Worm (Caenorhabditis elegans) whole organism, L4 larva: ENCODE measurements around the gene nas-12.

Source experiments
- F37D6.2 ChIP-seq: sonication (generic microtip); optimal IDR thresholded peaks from 2 replicates; lab custom pipeline; 2016; ENCODE audit warnings: mild to moderate bottlenecking, missing genetic modification characterization, missing compliant biosample characterization
- Y5F2A.4 ChIP-seq: fragments of 200-800 bp; sonication (Bioruptor generic); optimal IDR thresholded peaks from 2 replicates; lab custom pipeline; 2018; ENCODE audit warnings: mild to moderate bottlenecking, missing genetic modification characterization, missing compliant biosample characterization
- Y75B8A.6 ChIP-seq: fragments of 200-800 bp; sonication (Bioruptor generic); IDR thresholded peaks from 2 replicates; pipeline ENCODE4 v1.3.6; 2022; ENCODE audit warnings: missing genetic modification reagents, missing genetic modification characterization, missing compliant biosample characterization
- aha-1 ChIP-seq: fragments of 150-350 bp; peaks from one replicate; lab custom pipeline; 2014; ENCODE audit warnings: missing biosample characterization, missing genetic modification characterization
- aly-2 ChIP-seq: sonication (generic microtip); optimal IDR thresholded peaks from 2 replicates; lab custom pipeline; 2018; ENCODE audit warnings: missing biosample characterization, missing genetic modification characterization
- attf-4 ChIP-seq: sonication (generic microtip); optimal IDR thresholded peaks from 3 replicates; lab custom pipeline; 2017; ENCODE audit warnings: missing biosample characterization, missing genetic modification characterization
- ceh-28 ChIP-seq: fragments of 150-350 bp; optimal IDR thresholded peaks from 2 replicates; lab custom pipeline; 2014; ENCODE audit warnings: missing biosample characterization, missing genetic modification reagents, missing genetic modification characterization
- ceh-32 ChIP-seq: sonication (generic microtip); optimal IDR thresholded peaks from 2 replicates; lab custom pipeline; 2016; ENCODE audit warnings: mild to moderate bottlenecking, missing genetic modification characterization, missing compliant biosample characterization; ENCODE audit not compliant: poor library complexity
- ceh-62 ChIP-seq: sonication (generic microtip); optimal IDR thresholded peaks from 2 replicates; lab custom pipeline; 2017; ENCODE audit warnings: missing biosample characterization, missing genetic modification characterization
- ces-1 ChIP-seq: fragments of 150-350 bp; sonication (generic microtip); optimal IDR thresholded peaks from 4 replicates; lab custom pipeline; 2014; ENCODE audit warnings: missing biosample characterization, missing genetic modification reagents, missing genetic modification characterization
- daf-16 ChIP-seq, 3 experiments: sonication (generic microtip); optimal IDR thresholded peaks; 2 replicates each; lab custom pipeline; 2016 to 2017; ENCODE audit warnings: missing genetic modification characterization in 3 of 3, missing genetic modification reagents in 3 of 3, mild to moderate bottlenecking in 2 of 3, missing compliant biosample characterization in 2 of 3, missing biosample characterization in 1 of 3, moderate library complexity in 1 of 3
- daf-19 ChIP-seq: fragments of 200-800 bp; sonication (Bioruptor generic); conservative IDR thresholded peaks from 2 replicates; pipeline ENCODE4 v1.3.6; 2022; ENCODE audit warnings: missing genetic modification characterization, missing compliant biosample characterization
- dmd-6 ChIP-seq: fragments of 200-800 bp; sonication (Bioruptor generic); IDR thresholded peaks from 2 replicates; pipeline ENCODE4 v1.3.6; 2022; ENCODE audit warnings: missing genetic modification reagents, missing genetic modification characterization, missing compliant biosample characterization
- dpl-1 ChIP-seq: fragments of 150-350 bp; optimal IDR thresholded peaks from 2 replicates; lab custom pipeline; 2014; ENCODE audit warnings: missing biosample characterization, missing genetic modification reagents, missing genetic modification characterization
- egl-27 ChIP-seq: sonication (generic microtip); optimal IDR thresholded peaks from 3 replicates; lab custom pipeline; 2017; ENCODE audit warnings: missing biosample characterization, missing genetic modification reagents, missing genetic modification characterization
- hlh-11 ChIP-seq: fragments of 200-800 bp; sonication (Bioruptor generic); optimal IDR thresholded peaks from 2 replicates; lab custom pipeline; 2018; ENCODE audit warnings: mild to moderate bottlenecking, missing genetic modification characterization, missing compliant biosample characterization
- hmg-1.1 ChIP-seq: fragments of 200-800 bp; sonication (Bioruptor generic); IDR thresholded peaks from 2 replicates; pipeline ENCODE4 v1.3.6; 2022; ENCODE audit warnings: missing genetic modification reagents, missing genetic modification characterization, missing compliant biosample characterization
- jun-1 ChIP-seq: fragments of 150-350 bp; optimal IDR thresholded peaks from 2 replicates; lab custom pipeline; 2014; ENCODE audit warnings: missing biosample characterization, missing genetic modification reagents, missing genetic modification characterization
- lin-1 ChIP-seq: fragments of 200-800 bp; sonication (Bioruptor generic); IDR thresholded peaks from 2 replicates; pipeline ENCODE4 v1.3.6; 2022; ENCODE audit warnings: missing genetic modification reagents, missing genetic modification characterization, missing compliant biosample characterization
- lin-38 ChIP-seq: fragments of 200-800 bp; sonication (Bioruptor generic); IDR thresholded peaks from 2 replicates; pipeline ENCODE4 v1.3.6; 2022; ENCODE audit warnings: missing genetic modification reagents, missing genetic modification characterization, missing compliant biosample characterization
- lir-3 ChIP-seq: sonication (generic microtip); optimal IDR thresholded peaks from 2 replicates; lab custom pipeline; 2016; ENCODE audit warnings: mild to moderate bottlenecking, missing genetic modification characterization, missing compliant biosample characterization
- madf-9 ChIP-seq: fragments of 200-800 bp; sonication (Bioruptor generic); conservative IDR thresholded peaks from 2 replicates; pipeline ENCODE4 v1.3.6; 2022; ENCODE audit warnings: missing genetic modification reagents, missing genetic modification characterization, missing compliant biosample characterization
- mdl-1 ChIP-seq, 2 experiments: fragments of 150-350 bp in 1 of 2; sonication (generic microtip) in 1 of 2; optimal IDR thresholded peaks; 2 replicates each; lab custom pipeline; 2014 to 2017; ENCODE audit warnings: missing biosample characterization in 2 of 2, missing genetic modification characterization in 2 of 2
- mdt-29 ChIP-seq: fragments of 200-800 bp; sonication (Bioruptor generic); IDR thresholded peaks from 2 replicates; pipeline ENCODE4 v1.3.6; 2022; ENCODE audit warnings: missing genetic modification reagents, missing genetic modification characterization, missing compliant biosample characterization
- mxl-2 ChIP-seq: fragments of 200-800 bp; sonication (Bioruptor generic); conservative IDR thresholded peaks from 2 replicates; pipeline ENCODE4 v1.3.6; 2022; ENCODE audit warnings: missing genetic modification reagents, missing genetic modification characterization, missing compliant biosample characterization
- nhr-102 ChIP-seq: sonication (generic microtip); optimal IDR thresholded peaks from 2 replicates; lab custom pipeline; 2016; ENCODE audit warnings: mild to moderate bottlenecking, missing genetic modification characterization, moderate library complexity, missing compliant biosample characterization
- nhr-11 ChIP-seq: fragments of 150-350 bp; optimal IDR thresholded peaks from 2 replicates; lab custom pipeline; 2014; ENCODE audit warnings: missing biosample characterization, missing genetic modification characterization
- nhr-111 ChIP-seq: fragments of 200-800 bp; sonication (Bioruptor generic); optimal IDR thresholded peaks from 2 replicates; lab custom pipeline; 2018; ENCODE audit warnings: mild to moderate bottlenecking, missing genetic modification characterization, missing compliant biosample characterization
- nhr-28 ChIP-seq: fragments of 150-350 bp; optimal IDR thresholded peaks from 2 replicates; lab custom pipeline; 2014; ENCODE audit warnings: missing biosample characterization, missing genetic modification characterization
- nhr-41 ChIP-seq: fragments of 200-800 bp; sonication (Bioruptor generic); IDR thresholded peaks from 2 replicates; pipeline ENCODE4 v1.3.6; 2022; ENCODE audit warnings: missing genetic modification reagents, missing genetic modification characterization, missing compliant biosample characterization
- pqm-1 ChIP-seq: sonication (generic microtip); optimal IDR thresholded peaks from 2 replicates; lab custom pipeline; 2017; ENCODE audit warnings: missing biosample characterization, missing genetic modification characterization
- saeg-2 ChIP-seq: fragments of 200-800 bp; sonication (Bioruptor generic); IDR thresholded peaks from 2 replicates; pipeline ENCODE4 v1.3.6; 2022; ENCODE audit warnings: missing genetic modification reagents, missing genetic modification characterization, missing compliant biosample characterization
- sdz-12 ChIP-seq: fragments of 200-800 bp; sonication (Bioruptor generic); optimal IDR thresholded peaks from 2 replicates; lab custom pipeline; 2018; ENCODE audit warnings: mild to moderate bottlenecking, missing genetic modification characterization, missing compliant biosample characterization
- skn-1 ChIP-seq: fragments of 150-350 bp; optimal IDR thresholded peaks from 2 replicates; lab custom pipeline; 2014; ENCODE audit warnings: missing biosample characterization, missing genetic modification characterization
- spr-1 ChIP-seq: sonication (generic microtip); optimal IDR thresholded peaks from 2 replicates; lab custom pipeline; 2016; ENCODE audit warnings: mild to moderate bottlenecking, missing genetic modification characterization, missing compliant biosample characterization
- spr-3 ChIP-seq: fragments of 200-800 bp; sonication (Bioruptor generic); optimal IDR thresholded peaks from 2 replicates; lab custom pipeline; 2018; ENCODE audit warnings: mild to moderate bottlenecking, missing genetic modification characterization, missing compliant biosample characterization
- tag-97 ChIP-seq: fragments of 200-800 bp; sonication (Bioruptor generic); IDR thresholded peaks from 2 replicates; pipeline ENCODE4 v1.3.6; 2022; ENCODE audit warnings: missing genetic modification characterization, missing compliant biosample characterization
- zfp-3 ChIP-seq: fragments of 200-800 bp; sonication (Bioruptor generic); conservative IDR thresholded peaks from 2 replicates; pipeline ENCODE4 v1.3.6; 2022; ENCODE audit warnings: missing genetic modification reagents, missing genetic modification characterization, missing compliant biosample characterization

nas-12 gene

DNA sequence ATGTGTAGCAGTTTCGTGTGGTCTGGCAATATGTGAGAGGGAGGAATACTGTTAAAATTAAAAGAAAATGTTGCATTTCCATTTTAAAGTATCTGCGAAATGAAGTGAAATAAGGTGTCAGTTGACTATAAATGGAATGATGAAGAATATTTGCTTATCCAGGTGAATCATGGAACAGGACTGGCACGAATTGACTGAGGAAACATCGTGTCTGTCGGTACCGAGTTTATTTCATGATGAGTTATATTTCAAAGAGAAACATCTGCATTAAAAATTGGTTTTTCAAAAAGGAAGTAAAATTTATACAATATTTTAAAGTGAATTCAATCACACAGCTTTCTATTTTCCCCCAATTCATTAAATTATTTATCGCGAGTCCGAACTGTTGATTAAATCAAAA lies 3.7 kb downstream of the nas-12 start, which contains the start of gene F01G10.6:
F01G10.6 (minus strand) TSS at position 101 of the 400 bp plus-strand sequence.
- TF ChIP-seq saeg-2 (GFP tag; lab: Robert Waterston, UW) = no peak

DNA sequence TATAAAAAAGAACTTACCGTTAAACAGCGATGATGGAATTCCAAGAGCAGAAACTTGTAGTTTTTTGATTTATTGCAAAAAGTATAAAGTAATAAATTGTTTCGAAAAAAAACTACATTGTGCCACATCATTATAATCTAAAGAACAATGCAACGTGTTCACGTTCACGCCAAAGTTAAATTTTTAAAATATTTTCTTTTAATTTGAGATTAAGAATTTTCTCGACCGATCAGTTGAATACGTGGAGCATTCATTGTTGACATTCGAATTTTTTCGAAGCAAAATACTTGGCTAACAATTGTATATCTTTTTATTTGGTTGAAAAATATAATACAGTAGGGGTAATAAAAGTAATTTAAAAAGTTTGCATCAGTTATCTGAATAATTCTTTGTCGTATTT lies 7.1 kb downstream of the nas-12 start, which contains the start of gene F01G10.5:
F01G10.5 (minus strand) TSS at position 101 of the 400 bp plus-strand sequence.
- TF ChIP-seq dmd-6 = no peak
- no peak for TF ChIP-seq mxl-2 (GFP tag; lab: Robert Waterston, UW)
- no peak for TF ChIP-seq daf-19
- no peak for TF ChIP-seq lir-3 (tag; lab: Kevin White, UChicago)
- TF ChIP-seq tag-97 (GFP tag; lab: Robert Waterston, UW) = no peak
- TF ChIP-seq ces-1 = no peak
- TF ChIP-seq nhr-11 (tag; lab: Kevin White, UChicago) = no peak
- no peak for TF ChIP-seq pqm-1 (tag; lab: Kevin White, UChicago)
- no peak for TF ChIP-seq sdz-12 (GFP tag; lab: Kevin White, UChicago)
- no peak for TF ChIP-seq zfp-3 (GFP tag; lab: Robert Waterston, UW)
- no peak for TF ChIP-seq ceh-62
- TF ChIP-seq madf-9 (GFP tag; lab: Robert Waterston, UW) = no peak
- TF ChIP-seq attf-4 (tag; lab: Kevin White, UChicago) = no peak
- no peak for TF ChIP-seq spr-3
- no peak for TF ChIP-seq lin-1
- TF ChIP-seq hmg-1.1 (GFP tag; lab: Robert Waterston, UW) = no peak
- TF ChIP-seq, all 104 proteins: peak for 0

DNA sequence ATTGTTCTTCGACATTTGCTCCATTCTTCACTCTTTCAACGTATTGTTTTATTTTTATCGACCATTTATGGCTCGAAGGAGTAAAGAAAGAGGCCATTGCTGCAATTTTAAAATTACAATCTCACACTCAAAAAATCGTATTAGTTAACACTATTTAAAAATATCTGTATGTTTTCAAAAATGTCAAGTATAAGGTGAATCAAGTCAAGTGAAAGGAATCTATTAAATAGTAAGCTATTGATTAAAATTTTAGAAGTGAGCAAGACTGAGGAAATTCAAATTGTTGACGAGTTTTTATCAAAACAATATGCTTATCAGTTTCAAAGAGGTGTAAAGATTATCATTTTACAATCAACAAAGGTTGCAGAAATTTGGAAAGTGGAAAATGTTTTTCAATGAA lies 8.6 kb downstream of the nas-12 start, which contains the start of gene F01G10.4:
F01G10.4 (minus strand) TSS at position 101 of the 400 bp plus-strand sequence.
- no peak for TF ChIP-seq dpl-1 (GFP tag; lab: Kevin White, UChicago)
- TF ChIP-seq ceh-32 = no peak
- no peak for TF ChIP-seq mxl-2 (GFP tag; lab: Robert Waterston, UW)
- no peak for TF ChIP-seq mdt-29
- no peak for TF ChIP-seq F37D6.2 (tag; lab: Kevin White, UChicago)
- no peak for TF ChIP-seq spr-3
- TF ChIP-seq skn-1 (tag; lab: Kevin White, UChicago) = no peak
- TF ChIP-seq nhr-102 (tag; lab: Kevin White, UChicago) = no peak

DNA sequence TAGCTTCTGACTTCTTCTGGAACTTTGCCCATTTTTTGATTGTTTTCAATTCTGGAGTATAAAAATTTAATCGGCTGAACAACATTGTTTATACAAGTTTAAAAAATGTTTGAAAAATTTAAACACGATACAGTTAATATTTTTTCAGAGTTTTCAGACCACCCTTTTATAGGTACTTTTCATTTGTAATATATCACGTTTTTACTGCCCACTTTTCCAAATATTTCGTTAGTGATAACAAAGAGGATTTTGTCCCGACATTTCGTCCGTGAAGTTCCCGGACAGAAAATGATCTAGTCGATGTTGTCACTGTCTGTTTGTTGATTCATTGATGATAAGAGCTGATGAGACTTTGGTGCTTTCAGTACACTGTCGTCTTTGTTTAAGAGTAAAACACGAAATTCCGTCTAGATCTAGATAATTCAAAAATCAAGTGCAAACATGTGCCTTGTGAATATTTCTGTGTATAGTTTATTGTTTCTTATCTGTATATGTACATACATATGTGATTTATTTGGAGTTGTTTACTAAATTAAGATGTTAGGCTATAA lies 11.5 kb downstream of the nas-12 start, which contains the start of gene ech-9:
ech-9 (minus strand) TSS at position 51 of the 551 bp plus-strand sequence.
- TF ChIP-seq daf-16 (GFP tag; optimal IDR thresholded peaks at IDR 0.05; lab: Kevin White, UChicago) (no peak), daf-16 (tag; optimal IDR thresholded peaks at IDR 0.05; lab: Kevin White, UChicago) (peak; percentile 54), ceh-28 (tag; lab: Kevin White, UChicago) (no peak), spr-1 (tag; lab: Kevin White, UChicago) (no peak), ces-1 (no peak), dmd-6 (no peak), jun-1 (tag; lab: Kevin White, UChicago) (no peak), saeg-2 (GFP tag; lab: Robert Waterston, UW) (no peak), pqm-1 (tag; lab: Kevin White, UChicago) (peak; percentile 30), aha-1 (tag; lab: Kevin White, UChicago) (no peak), aly-2 (tag; lab: Kevin White, UChicago) (no peak), lin-38 (no peak), nhr-41 (GFP tag; lab: Robert Waterston, UW) (no peak), hlh-11 (tag; lab: Kevin White, UChicago) (peak; percentile 2), Y5F2A.4 (GFP tag; lab: Kevin White, UChicago) (no peak), mdl-1 (tag; optimal IDR thresholded peaks at IDR 0.05; lab: Kevin White, UChicago) (no peak), egl-27 (tag; lab: Kevin White, UChicago) (no peak), nhr-28 (peak; percentile 13), Y75B8A.6 (0 out of 2 replicates have a peak, but pooled peaks have one; percentile 21), nhr-111 (GFP tag; lab: Kevin White, UChicago) (no peak), tag-97 (GFP tag; lab: Robert Waterston, UW) (no peak)
